Worm (Caenorhabditis elegans): ENCODE data around the gene nlp-26.

DNA sequence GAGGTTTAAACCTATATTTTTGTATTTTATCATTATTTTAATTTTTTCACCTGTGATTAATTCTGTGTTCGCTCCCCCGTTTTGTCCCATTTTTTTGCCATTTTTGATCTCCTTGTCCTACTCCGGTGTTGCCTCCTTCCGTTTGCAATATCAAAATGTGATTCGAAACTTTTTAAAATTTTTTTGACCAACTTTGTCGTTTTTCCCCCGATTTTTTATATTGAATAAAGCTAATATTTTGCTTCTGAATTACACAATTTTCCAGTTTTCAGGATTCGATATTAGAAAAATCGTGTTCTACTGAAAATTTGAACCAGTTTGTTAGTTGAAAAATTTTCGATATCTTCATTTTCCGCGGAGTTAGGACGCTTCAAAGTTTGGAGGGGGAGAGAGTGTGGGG, 7.4 kb upstream of the nlp-26 start, which contains the start of gene nlp-25:
- TF ChIP-seq nhr-179 (tag; optimal IDR thresholded peaks at IDR 0.05) = no peak
- no peak for TF ChIP-seq repo-1 (tag; optimal IDR thresholded peaks at IDR 0.05)
- TF ChIP-seq somi-1 (GFP tag; optimal IDR thresholded peaks at IDR 0.05) = no peak
- no peak for TF ChIP-seq dpl-1 (GFP tag; optimal IDR thresholded peaks at IDR 0.05)
- TF ChIP-seq rcor-1 (GFP tag; IDR thresholded peaks at IDR 0.05) = no peak
- no peak for TF ChIP-seq C06A6.2 (GFP tag; conservative IDR thresholded peaks at IDR 0.05)
- no peak for TF ChIP-seq nfya-1 (tag; optimal IDR thresholded peaks at IDR 0.05; ENCODE audit: borderline replicate concordance, insufficient read depth)
- no peak for TF ChIP-seq fkh-3 (tag; optimal IDR thresholded peaks at IDR 0.05)
- TF ChIP-seq die-1 (tag; optimal IDR thresholded peaks at IDR 0.05) = no peak
- TF ChIP-seq nfyb-1 (GFP tag; IDR thresholded peaks at IDR 0.05) = no peak
- TF ChIP-seq snpc-3.4 (tag; optimal IDR thresholded peaks at IDR 0.05) = no peak
- TF ChIP-seq ceh-27 (GFP tag; optimal IDR thresholded peaks at IDR 0.05) = no peak
- no peak for TF ChIP-seq dpff-1 (tag; optimal IDR thresholded peaks at IDR 0.05)

All from whole organism, young adult.